Fruit fly (Drosophila melanogaster): ENCODE measurements around the gene lush.

Gene lush

DNA sequence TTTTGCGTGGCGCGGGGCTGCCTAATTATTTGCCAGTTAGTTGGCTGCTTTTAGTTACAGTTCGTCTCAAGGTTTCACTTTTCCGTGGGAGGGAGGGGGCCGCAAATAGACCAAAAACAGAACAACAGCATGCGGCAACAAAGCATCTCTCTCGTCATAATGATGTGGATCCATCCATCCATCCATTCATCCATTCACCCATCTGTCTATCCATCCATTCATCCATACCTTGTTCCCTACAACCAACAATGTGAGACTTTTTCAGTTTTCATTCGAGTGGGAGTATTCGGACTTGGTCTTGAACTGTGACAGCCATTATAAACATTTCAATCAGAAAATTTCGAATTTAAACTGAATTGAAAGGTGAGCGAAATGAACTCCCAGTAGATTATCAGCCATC is 26.5 kb downstream of the lush start:
- no peak for TF ChIP-seq kay (GFP tag; ENCODE audit: borderline replicate concordance)
- TF ChIP-seq CG12768 (GFP tag; optimal IDR thresholded peaks at IDR 0.05) = no peak
- no peak for TF ChIP-seq cnc (optimal IDR thresholded peaks at IDR 0.05)
- no peak for TF ChIP-seq CG5204 (GFP tag; optimal IDR thresholded peaks at IDR 0.05)
- TF ChIP-seq pad (GFP tag; optimal IDR thresholded peaks at IDR 0.05) = no peak
- no peak for TF ChIP-seq Crg-1 (GFP tag; optimal IDR thresholded peaks at IDR 0.05)
- TF ChIP-seq CG11617 (GFP tag; optimal IDR thresholded peaks at IDR 0.05) = no peak
- TF ChIP-seq CG1620 (GFP tag; optimal IDR thresholded peaks at IDR 0.05) = no peak

DNA sequence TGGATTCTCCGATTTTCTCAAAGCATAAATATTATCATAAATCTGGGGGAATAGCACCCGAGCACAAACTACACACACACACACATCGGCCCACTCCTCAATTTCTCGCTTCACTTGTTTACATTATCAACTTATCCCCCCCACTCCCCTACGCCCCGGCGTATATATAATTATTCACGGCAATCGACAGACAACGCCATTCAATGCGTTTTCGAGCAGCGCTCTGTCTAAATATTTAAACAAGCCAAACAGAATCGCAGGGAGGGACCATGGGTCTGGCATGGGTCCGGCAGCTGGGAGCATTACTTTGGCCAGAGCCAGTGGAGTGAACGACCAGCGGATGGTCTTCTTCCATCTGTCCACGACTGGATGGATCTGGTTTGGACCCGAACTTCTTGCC is 30.2 kb downstream of the lush start:
- TF ChIP-seq CG7101 (tag; optimal IDR thresholded peaks at IDR 0.05) (peak; percentile 35), tj (GFP tag; optimal IDR thresholded peaks at IDR 0.05) (no peak), CG14711 (tag; optimal IDR thresholded peaks at IDR 0.05) (no peak)

DNA sequence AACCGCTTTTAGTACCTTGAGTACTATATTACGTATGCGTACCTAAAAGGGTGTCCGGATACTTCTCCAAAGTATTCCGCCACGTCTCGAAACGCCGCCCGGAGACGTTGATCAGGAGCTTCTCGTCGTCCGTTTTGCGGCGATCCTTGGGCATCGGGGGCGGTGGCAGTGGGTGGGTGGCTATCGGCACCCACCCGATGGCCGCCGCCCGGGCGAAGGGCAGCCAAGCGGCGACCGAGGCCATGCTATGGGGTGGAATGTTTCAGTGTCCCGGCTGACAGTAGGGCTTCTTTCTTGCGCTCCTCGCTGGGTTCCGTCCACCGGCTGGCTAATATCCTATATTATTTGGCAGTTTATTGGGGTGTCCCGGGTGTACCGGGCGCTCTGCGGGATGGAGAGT is 31.4 kb downstream of the lush start:
- no peak for TF ChIP-seq CG5204 (GFP tag; optimal IDR thresholded peaks at IDR 0.05)
- TF ChIP-seq pad (GFP tag; optimal IDR thresholded peaks at IDR 0.05) = no peak
- TF ChIP-seq CG7101 (tag; optimal IDR thresholded peaks at IDR 0.05) = no peak
- no peak for TF ChIP-seq CG12768 (GFP tag; optimal IDR thresholded peaks at IDR 0.05)
- TF ChIP-seq CG33017 (tag; optimal IDR thresholded peaks at IDR 0.05) = no peak
- no peak for TF ChIP-seq CG7045 (GFP tag; optimal IDR thresholded peaks at IDR 0.05)
- TF ChIP-seq cnc (optimal IDR thresholded peaks at IDR 0.05) = no peak
- TF ChIP-seq kay (GFP tag; ENCODE audit: borderline replicate concordance) = no peak
- no peak for TF ChIP-seq ovo (GFP tag; optimal IDR thresholded peaks at IDR 0.05)
- TF ChIP-seq toe (GFP tag; optimal IDR thresholded peaks at IDR 0.05) = no peak
- no peak for TF ChIP-seq CG1620 (GFP tag; optimal IDR thresholded peaks at IDR 0.05)
- no peak for TF ChIP-seq Clk (GFP tag; optimal IDR thresholded peaks at IDR 0.05)
- no peak for TF ChIP-seq Hr96 (GFP tag; optimal IDR thresholded peaks at IDR 0.05)
- TF ChIP-seq cic (GFP tag; optimal IDR thresholded peaks at IDR 0.05) = no peak

DNA sequence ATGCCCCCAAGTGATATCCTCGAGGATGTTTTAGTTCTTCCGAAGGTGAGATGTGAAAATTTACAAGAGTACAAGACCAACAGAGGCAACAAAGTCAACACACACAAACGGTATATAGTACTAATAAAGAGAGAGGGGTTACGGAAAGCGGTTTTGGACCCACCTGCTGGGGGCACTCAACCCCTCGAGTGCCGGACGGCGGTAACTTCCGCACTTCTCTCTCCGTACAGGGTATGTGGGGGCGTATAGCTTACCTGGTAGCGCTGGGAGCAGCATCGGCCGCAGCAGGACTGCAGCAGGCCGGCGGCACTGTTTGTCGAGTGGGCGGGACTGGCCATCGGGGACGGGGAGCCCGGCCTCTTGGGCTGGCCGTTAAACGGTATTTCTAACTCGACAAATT is 36.5 kb downstream of the lush start:
- no peak for TF ChIP-seq CG1620 (GFP tag; optimal IDR thresholded peaks at IDR 0.05)
- TF ChIP-seq tj (GFP tag; optimal IDR thresholded peaks at IDR 0.05) = no peak
- TF ChIP-seq CG7045 (GFP tag; optimal IDR thresholded peaks at IDR 0.05) = no peak
- no peak for TF ChIP-seq Crg-1 (GFP tag; optimal IDR thresholded peaks at IDR 0.05)
- no peak for TF ChIP-seq CG12768 (GFP tag; optimal IDR thresholded peaks at IDR 0.05)

DNA sequence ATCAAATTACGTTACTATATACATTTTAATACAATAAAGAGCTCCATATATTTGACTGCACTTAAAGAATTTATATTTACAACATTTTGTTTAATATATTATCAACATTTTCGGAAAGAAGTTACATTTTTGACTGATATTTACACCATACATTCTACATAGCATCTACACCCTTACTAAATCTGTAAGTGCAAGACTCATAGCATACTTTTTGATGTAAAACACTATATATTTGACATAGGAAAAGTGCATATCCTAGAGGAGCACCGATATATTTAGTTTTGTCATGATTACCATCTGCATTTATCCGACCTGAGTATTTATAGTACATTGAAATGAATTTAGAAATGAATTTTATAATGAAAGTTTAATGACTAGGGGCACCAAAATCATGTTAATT is 36.9 kb downstream of the lush start:
- no peak for TF ChIP-seq CG11617 (GFP tag; optimal IDR thresholded peaks at IDR 0.05)
- no peak for TF ChIP-seq Clk (GFP tag; optimal IDR thresholded peaks at IDR 0.05)
- no peak for TF ChIP-seq bab1 (GFP tag; optimal IDR thresholded peaks at IDR 0.05)
- TF ChIP-seq Mnt (GFP tag; optimal IDR thresholded peaks at IDR 0.05) = no peak

DNA sequence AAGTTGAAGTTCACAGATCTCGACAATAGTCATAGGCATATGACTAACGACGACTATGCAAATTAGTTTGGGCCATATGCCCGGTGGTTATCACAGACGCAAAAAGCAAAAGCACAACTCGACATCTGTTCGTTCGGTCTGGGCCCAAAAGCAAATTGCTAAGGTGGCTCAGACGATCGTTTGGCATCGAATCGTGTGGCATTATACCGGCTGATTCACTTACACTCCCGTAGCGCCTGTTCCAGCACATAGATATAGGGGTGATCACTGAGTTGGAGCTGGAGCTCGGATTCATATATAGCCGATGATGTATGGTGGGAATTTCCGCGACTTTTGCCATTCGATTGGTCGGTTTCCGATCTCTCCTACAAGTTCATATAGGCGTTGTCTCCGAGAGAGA is 39.8 kb downstream of the lush start:
- TF ChIP-seq Clk (GFP tag; optimal IDR thresholded peaks at IDR 0.05) (no peak), CG33017 (tag; optimal IDR thresholded peaks at IDR 0.05) (no peak), CG7101 (tag; optimal IDR thresholded peaks at IDR 0.05) (no peak), bab1 (GFP tag; optimal IDR thresholded peaks at IDR 0.05) (no peak), CG14711 (tag; optimal IDR thresholded peaks at IDR 0.05) (no peak), CG7045 (GFP tag; optimal IDR thresholded peaks at IDR 0.05) (no peak), Crg-1 (GFP tag; optimal IDR thresholded peaks at IDR 0.05) (no peak), CG1620 (GFP tag; optimal IDR thresholded peaks at IDR 0.05) (no peak), CG11617 (GFP tag; optimal IDR thresholded peaks at IDR 0.05) (no peak), CG5204 (GFP tag; optimal IDR thresholded peaks at IDR 0.05) (no peak), cic (GFP tag; optimal IDR thresholded peaks at IDR 0.05) (no peak), cnc (optimal IDR thresholded peaks at IDR 0.05) (no peak)

DNA sequence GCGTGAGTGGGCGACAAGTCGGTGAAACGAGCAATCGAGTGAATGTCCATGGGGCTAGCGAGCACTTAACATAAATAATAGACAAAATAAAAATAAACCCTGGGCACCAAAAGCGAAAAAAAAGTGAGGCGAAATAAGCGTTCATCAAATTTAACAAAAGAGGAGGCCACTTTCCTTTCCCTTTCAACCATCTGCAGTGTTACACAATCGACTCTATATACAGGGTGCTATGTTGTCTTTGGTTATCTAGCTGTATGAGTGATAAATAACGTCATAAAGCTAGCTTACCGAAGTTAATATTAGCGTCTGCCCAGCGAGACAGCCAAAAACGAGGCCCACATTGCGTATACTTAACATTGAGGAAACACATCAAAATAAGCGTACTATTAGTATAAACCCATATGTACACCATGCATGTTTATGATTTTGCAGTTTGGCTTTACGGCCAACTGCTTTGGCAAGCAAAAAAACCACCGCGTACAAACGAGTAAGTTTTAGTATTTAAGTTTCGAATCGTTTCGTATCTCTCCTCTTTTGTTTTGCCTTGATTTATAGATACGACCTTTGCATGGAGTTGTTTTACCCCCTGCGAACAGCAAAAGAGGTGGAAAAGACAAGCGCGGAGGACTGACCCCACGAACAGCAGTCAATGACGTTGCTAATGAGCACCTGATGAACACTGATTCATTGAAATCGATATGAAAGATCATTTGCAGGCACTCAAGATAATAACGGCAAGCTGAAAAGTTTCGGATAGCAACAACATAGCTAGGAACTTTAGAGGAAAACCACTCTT is 40.8 kb downstream of the lush start:
- TF ChIP-seq CG12768 (GFP tag; optimal IDR thresholded peaks at IDR 0.05) (no peak), cnc (optimal IDR thresholded peaks at IDR 0.05) (no peak), Crg-1 (GFP tag; optimal IDR thresholded peaks at IDR 0.05) (no peak), cic (GFP tag; optimal IDR thresholded peaks at IDR 0.05) (no peak), Mnt (GFP tag; optimal IDR thresholded peaks at IDR 0.05) (no peak), CG14711 (tag; optimal IDR thresholded peaks at IDR 0.05) (no peak), CG7101 (tag; optimal IDR thresholded peaks at IDR 0.05) (no peak), CG1620 (GFP tag; optimal IDR thresholded peaks at IDR 0.05) (no peak), pad (GFP tag; optimal IDR thresholded peaks at IDR 0.05) (no peak), kay (GFP tag; ENCODE audit: borderline replicate concordance) (no peak), toe (GFP tag; optimal IDR thresholded peaks at IDR 0.05) (no peak), CG7045 (GFP tag; optimal IDR thresholded peaks at IDR 0.05) (no peak), CG5204 (GFP tag; optimal IDR thresholded peaks at IDR 0.05) (no peak), bab1 (GFP tag; optimal IDR thresholded peaks at IDR 0.05) (no peak), Hr96 (GFP tag; optimal IDR thresholded peaks at IDR 0.05) (no peak), Clk (GFP tag; optimal IDR thresholded peaks at IDR 0.05) (no peak), ovo (GFP tag; optimal IDR thresholded peaks at IDR 0.05) (no peak), CG11617 (GFP tag; optimal IDR thresholded peaks at IDR 0.05) (no peak), tj (GFP tag; optimal IDR thresholded peaks at IDR 0.05) (no peak), CG33017 (tag; optimal IDR thresholded peaks at IDR 0.05) (no peak)
